Worm (Caenorhabditis elegans) whole organism, late embryonic: Measurements from ENCODE around the gene cyp-34A10.

Source experiments
- C38D4.7 ChIP-seq: fragments of 200-800 bp; sonication (Bioruptor generic); optimal IDR thresholded peaks from 2 replicates; lab custom pipeline; 2018; ENCODE audit warnings: mild to moderate bottlenecking, missing genetic modification characterization, moderate library complexity, missing compliant biosample characterization
- K02D7.2 ChIP-seq: sonication (generic microtip); optimal IDR thresholded peaks from 2 replicates; lab custom pipeline; 2017; ENCODE audit warnings: mild to moderate bottlenecking, missing genetic modification characterization, missing compliant biosample characterization
- K09A11.1 ChIP-seq: sonication (generic microtip); optimal IDR thresholded peaks from 2 replicates; lab custom pipeline; 2017; ENCODE audit warnings: antibody characterized with exemption, mild to moderate bottlenecking, missing genetic modification characterization, missing compliant biosample characterization; ENCODE audit not compliant: insufficient read depth
- T23F11.4 ChIP-seq: fragments of 200-800 bp; sonication (Bioruptor generic); optimal IDR thresholded peaks from 2 replicates; lab custom pipeline; 2018; ENCODE audit warnings: mild to moderate bottlenecking, missing genetic modification characterization, missing compliant biosample characterization
- ahr-1 ChIP-seq: sonication (generic microtip); optimal IDR thresholded peaks from 2 replicates; lab custom pipeline; 2016; ENCODE audit warnings: missing genetic modification characterization, missing compliant biosample characterization
- ceh-14 ChIP-seq: sonication (generic microtip); optimal IDR thresholded peaks from 2 replicates; lab custom pipeline; 2016; ENCODE audit warnings: missing genotype, missing genetic modification characterization, missing compliant biosample characterization
- ceh-2 ChIP-seq: sonication (generic microtip); optimal IDR thresholded peaks from 2 replicates; lab custom pipeline; 2016; ENCODE audit warnings: missing genotype, missing genetic modification characterization, missing compliant biosample characterization
- ceh-22 ChIP-seq: sonication (generic microtip); optimal IDR thresholded peaks from 2 replicates; lab custom pipeline; 2017; ENCODE audit warnings: missing biosample characterization, missing genetic modification characterization
- ceh-34 ChIP-seq: sonication (generic microtip); optimal IDR thresholded peaks from 2 replicates; lab custom pipeline; 2016; ENCODE audit warnings: mild to moderate bottlenecking, missing genetic modification characterization, missing compliant biosample characterization
- ceh-45 ChIP-seq: fragments of 200-800 bp; sonication (Bioruptor generic); IDR thresholded peaks from 2 replicates; pipeline ENCODE4 v1.3.6; 2022; ENCODE audit warnings: missing genetic modification reagents, missing genetic modification characterization, missing compliant biosample characterization
- ceh-48 ChIP-seq: sonication (generic microtip); optimal IDR thresholded peaks from 2 replicates; lab custom pipeline; 2016; ENCODE audit warnings: missing genetic modification characterization, inconsistent platforms, missing compliant biosample characterization
- ceh-6 ChIP-seq: fragments of 200-800 bp; sonication (Bioruptor generic); optimal IDR thresholded peaks from 2 replicates; lab custom pipeline; 2018; ENCODE audit warnings: mild to moderate bottlenecking, missing genetic modification characterization, missing compliant biosample characterization
- ceh-9 ChIP-seq: sonication (generic microtip); optimal IDR thresholded peaks from 2 replicates; lab custom pipeline; 2016; ENCODE audit warnings: mild to moderate bottlenecking, missing genetic modification characterization, inconsistent platforms, missing compliant biosample characterization
- che-1 ChIP-seq: sonication (generic microtip); optimal IDR thresholded peaks from 2 replicates; lab custom pipeline; 2016; ENCODE audit warnings: mild to moderate bottlenecking, missing genetic modification characterization, missing compliant biosample characterization
- dmd-4 ChIP-seq: sonication (generic microtip); optimal IDR thresholded peaks from 2 replicates; lab custom pipeline; 2016; ENCODE audit warnings: borderline replicate concordance, missing genetic modification characterization, missing compliant biosample characterization
- dve-1 ChIP-seq: sonication (generic microtip); optimal IDR thresholded peaks from 2 replicates; lab custom pipeline; 2017; ENCODE audit warnings: antibody characterized with exemption, mild to moderate bottlenecking, missing genetic modification characterization, missing compliant biosample characterization
- elt-2 ChIP-seq: sonication (generic microtip); optimal IDR thresholded peaks from 2 replicates; lab custom pipeline; 2016; ENCODE audit warnings: missing genetic modification reagents, missing genetic modification characterization, missing compliant biosample characterization
- ets-4 ChIP-seq: sonication (generic microtip); optimal IDR thresholded peaks from 2 replicates; lab custom pipeline; 2016; ENCODE audit warnings: missing genetic modification characterization, missing compliant biosample characterization
- fkh-10 ChIP-seq: fragments of 150-350 bp; optimal IDR thresholded peaks from 2 replicates; lab custom pipeline; 2014; ENCODE audit warnings: missing biosample characterization, missing genetic modification reagents, missing genetic modification characterization
- fkh-6 ChIP-seq: sonication (generic microtip); optimal IDR thresholded peaks from 2 replicates; lab custom pipeline; 2016; ENCODE audit warnings: missing genetic modification characterization, missing compliant biosample characterization
- gmeb-2 ChIP-seq: sonication (generic microtip); optimal IDR thresholded peaks from 2 replicates; lab custom pipeline; 2016; ENCODE audit warnings: missing genetic modification characterization, inconsistent platforms, missing compliant biosample characterization
- hlh-8 ChIP-seq: sonication (generic microtip); optimal IDR thresholded peaks from 2 replicates; lab custom pipeline; 2016; ENCODE audit warnings: missing genotype, missing genetic modification characterization, missing compliant biosample characterization
- madf-2 ChIP-seq: sonication (generic microtip); optimal IDR thresholded peaks from 2 replicates; lab custom pipeline; 2017; ENCODE audit warnings: missing genetic modification characterization, missing compliant biosample characterization
- npax-4 ChIP-seq: sonication (generic microtip); optimal IDR thresholded peaks from 2 replicates; lab custom pipeline; 2016; ENCODE audit warnings: missing genetic modification characterization, missing compliant biosample characterization
- odd-2 ChIP-seq: sonication (generic microtip); optimal IDR thresholded peaks from 2 replicates; lab custom pipeline; 2017; ENCODE audit warnings: antibody characterized with exemption, mild to moderate bottlenecking, missing genetic modification characterization, missing compliant biosample characterization
- pax-1 ChIP-seq: fragments of 150-350 bp; optimal IDR thresholded peaks from 2 replicates; lab custom pipeline; 2014; ENCODE audit warnings: missing biosample characterization, missing genetic modification characterization
- pqm-1 ChIP-seq: sonication (generic microtip); optimal IDR thresholded peaks from 2 replicates; lab custom pipeline; 2016; ENCODE audit warnings: missing genetic modification characterization, missing compliant biosample characterization
- pros-1 ChIP-seq: fragments of 150-350 bp; optimal IDR thresholded peaks from 2 replicates; lab custom pipeline; 2014; ENCODE audit warnings: missing biosample characterization, missing genetic modification reagents, missing genetic modification characterization
- sdc-2 ChIP-seq: sonication (generic microtip); optimal IDR thresholded peaks from 2 replicates; lab custom pipeline; 2016; ENCODE audit warnings: missing genotype, missing genetic modification characterization, missing compliant biosample characterization
- sox-2 ChIP-seq: fragments of 200-800 bp; sonication (Bioruptor generic); IDR thresholded peaks from 2 replicates; pipeline ENCODE4 v1.3.6; 2022; ENCODE audit warnings: missing genetic modification reagents, missing genetic modification characterization, missing compliant biosample characterization
- syd-9 ChIP-seq: sonication (generic microtip); optimal IDR thresholded peaks from 2 replicates; lab custom pipeline; 2016; ENCODE audit warnings: mild to moderate bottlenecking, missing genetic modification characterization, moderate library complexity, missing compliant biosample characterization
- tbx-7 ChIP-seq: sonication (generic microtip); optimal IDR thresholded peaks from 2 replicates; lab custom pipeline; 2016; ENCODE audit warnings: missing genotype, missing genetic modification characterization, missing compliant biosample characterization
- unc-42 ChIP-seq: sonication (generic microtip); optimal IDR thresholded peaks from 2 replicates; lab custom pipeline; 2016; ENCODE audit warnings: missing genotype, missing genetic modification characterization, missing compliant biosample characterization
- unc-55 ChIP-seq: sonication (generic microtip); optimal IDR thresholded peaks from 2 replicates; lab custom pipeline; 2017; ENCODE audit warnings: missing biosample characterization, missing genetic modification reagents, missing genetic modification characterization
- unc-86 ChIP-seq: sonication (generic microtip); optimal IDR thresholded peaks from 2 replicates; lab custom pipeline; 2016; ENCODE audit warnings: missing genetic modification characterization, missing compliant biosample characterization
- zip-5 ChIP-seq: sonication (generic microtip); optimal IDR thresholded peaks from 2 replicates; lab custom pipeline; 2016; ENCODE audit warnings: missing genetic modification characterization, missing compliant biosample characterization

cyp-34A10 gene

DNA sequence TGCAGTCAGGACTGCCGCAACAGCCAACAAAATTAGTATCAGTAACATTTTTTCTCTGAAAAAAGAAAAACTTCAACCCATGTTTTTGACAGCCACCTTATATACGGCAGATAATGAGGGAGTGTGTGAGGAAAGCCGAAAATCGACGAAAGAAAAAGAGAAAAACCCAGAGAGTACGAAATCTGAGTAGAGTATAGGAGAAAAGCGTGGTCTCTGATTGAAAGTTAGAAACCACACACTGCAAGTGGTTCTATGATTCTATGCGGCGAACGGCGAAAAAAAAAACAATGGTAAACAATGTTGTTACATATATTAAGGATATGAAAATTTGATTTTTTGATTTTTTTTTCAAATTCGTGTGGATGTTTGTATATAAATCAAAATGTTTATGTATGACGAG lies 5.0 kb downstream of the cyp-34A10 start, which contains the start of gene cyp-34A8:
TSS of gene cyp-34A8 (minus strand) at position 62 of the 400 bp plus-strand sequence.
- TF ChIP-seq fkh-6 (tag; lab: Kevin White, UChicago), result no peak
- no peak for TF ChIP-seq ahr-1 (tag; lab: Kevin White, UChicago)
- TF ChIP-seq unc-55 (GFP tag; lab: Kevin White, UChicago), result no peak
- no peak for TF ChIP-seq sox-2
- no peak for TF ChIP-seq ceh-9 (tag; lab: Kevin White, UChicago)
- TF ChIP-seq dmd-4 (tag; lab: Kevin White, UChicago), result no peak

DNA sequence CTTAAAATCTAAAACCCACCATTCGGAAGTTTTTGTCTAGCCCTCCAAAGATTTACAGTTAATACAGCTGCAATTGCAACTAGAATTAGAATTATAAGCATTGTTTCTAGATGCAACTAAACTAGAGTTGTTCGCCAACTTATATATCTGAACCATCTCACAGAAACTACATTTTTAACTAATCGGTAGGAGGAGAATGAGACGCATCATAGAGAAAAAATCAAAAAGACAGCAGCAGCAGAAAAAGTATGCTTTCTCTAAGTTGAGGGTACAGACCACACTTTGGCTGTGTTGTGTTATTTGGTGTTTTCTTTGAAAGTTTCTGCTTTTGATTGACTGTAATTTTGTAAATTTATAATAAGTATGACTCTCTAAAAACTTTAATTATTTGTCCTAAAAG lies 9.1 kb downstream of the cyp-34A10 start, which contains the start of gene cyp-34A7:
TSS of gene cyp-34A7 (minus strand) at position 101 of the 400 bp plus-strand sequence.
- TF ChIP-seq ceh-22 (tag; lab: Kevin White, UChicago) (no peak), odd-2 (tag; lab: Kevin White, UChicago) (no peak), hlh-8 (tag; lab: Kevin White, UChicago) (no peak), fkh-10 (no peak), ceh-48 (tag; lab: Kevin White, UChicago) (no peak), ceh-45 (GFP tag; lab: Robert Waterston, UW) (no peak), ceh-34 (tag; lab: Kevin White, UChicago) (no peak), pqm-1 (no peak), tbx-7 (tag; lab: Kevin White, UChicago) (no peak), pax-1 (tag; lab: Kevin White, UChicago) (no peak)

DNA sequence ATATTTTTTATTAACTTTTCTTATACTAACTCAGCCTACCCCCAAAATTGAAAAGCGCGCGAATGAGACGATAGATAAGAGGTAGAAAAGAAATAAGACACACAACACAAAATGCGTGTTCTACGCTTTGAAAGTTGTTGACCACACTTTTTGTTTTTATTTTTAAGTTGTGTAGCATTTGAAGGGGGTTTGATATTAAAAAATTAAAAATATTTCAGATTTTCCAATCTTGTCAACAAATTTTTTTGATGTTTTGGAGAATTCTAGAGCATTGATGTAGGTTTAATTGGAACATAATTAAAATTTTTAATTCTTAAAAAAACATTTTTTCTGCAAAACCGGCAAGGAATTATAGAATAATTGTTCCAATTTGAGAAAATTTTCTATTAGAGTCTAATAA lies 11.6 kb downstream of the cyp-34A10 start, which contains the start of gene cyp-34A6:
TSS of gene cyp-34A6 (minus strand) at position 101 of the 400 bp plus-strand sequence.
- TF ChIP-seq unc-42 (tag; lab: Kevin White, UChicago) (no peak), T23F11.4 (GFP tag; lab: Kevin White, UChicago) (no peak), pqm-1 (no peak), ceh-2 (no peak), syd-9 (tag; lab: Kevin White, UChicago) (no peak), ceh-45 (GFP tag; lab: Robert Waterston, UW) (no peak), sdc-2 (no peak)
- TF ChIP-seq, all 69 proteins: peak for 0

DNA sequence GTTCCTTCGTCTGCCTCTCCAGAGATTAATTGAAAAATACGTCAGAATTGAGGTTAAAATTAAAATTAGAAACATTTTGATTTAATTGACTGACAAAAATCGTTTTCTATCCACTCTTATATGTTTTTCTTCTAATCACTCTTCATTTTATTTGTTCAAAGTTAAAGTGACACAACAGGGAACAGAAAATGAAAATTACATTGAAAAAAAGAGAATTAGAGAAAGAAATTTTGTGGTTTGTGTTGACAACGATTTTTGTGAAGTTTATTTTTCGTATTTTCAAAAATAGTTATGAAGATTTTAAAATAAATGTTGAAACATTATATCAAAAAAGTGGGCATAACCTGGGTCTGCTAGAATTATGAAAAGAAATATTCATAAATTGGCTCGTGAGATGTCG lies 15.2 kb downstream of the cyp-34A10 start, which contains the start of gene cyp-34A5:
TSS of gene cyp-34A5 (minus strand) at position 101 of the 400 bp plus-strand sequence.
- no peak for TF ChIP-seq C38D4.7 (GFP tag; lab: Kevin White, UChicago)
- no peak for TF ChIP-seq syd-9 (tag; lab: Kevin White, UChicago)
- TF ChIP-seq elt-2 (tag; lab: Kevin White, UChicago), result no peak
- no peak for TF ChIP-seq K09A11.1

DNA sequence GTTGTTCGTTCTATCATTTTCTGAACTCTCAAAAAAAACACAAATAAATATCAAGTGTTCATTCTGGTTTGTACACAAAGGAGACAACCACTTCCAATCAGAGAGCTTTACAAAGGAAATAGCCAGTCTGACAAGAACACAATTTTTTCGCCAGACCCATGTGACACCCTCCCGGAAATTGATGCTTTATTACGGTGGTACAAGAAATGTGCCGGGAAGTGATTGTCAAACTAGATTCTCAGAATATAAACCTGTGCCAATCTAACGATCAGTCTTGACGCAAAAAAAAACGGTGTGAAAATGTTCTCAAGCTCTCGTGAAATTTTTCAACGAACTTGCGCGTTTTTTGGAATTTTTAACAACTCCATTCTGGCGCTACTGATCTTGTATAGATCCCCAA lies 19.1 kb downstream of the cyp-34A10 start, which contains the start of gene str-247:
TSS of gene str-247 (plus strand) at position 301 of the 400 bp plus-strand sequence.
- TF ChIP-seq pros-1 (tag; lab: Kevin White, UChicago) (no peak), unc-86 (tag; lab: Kevin White, UChicago) (no peak), unc-42 (tag; lab: Kevin White, UChicago) (no peak)
- TF ChIP-seq, all 69 proteins: peak for 0

DNA sequence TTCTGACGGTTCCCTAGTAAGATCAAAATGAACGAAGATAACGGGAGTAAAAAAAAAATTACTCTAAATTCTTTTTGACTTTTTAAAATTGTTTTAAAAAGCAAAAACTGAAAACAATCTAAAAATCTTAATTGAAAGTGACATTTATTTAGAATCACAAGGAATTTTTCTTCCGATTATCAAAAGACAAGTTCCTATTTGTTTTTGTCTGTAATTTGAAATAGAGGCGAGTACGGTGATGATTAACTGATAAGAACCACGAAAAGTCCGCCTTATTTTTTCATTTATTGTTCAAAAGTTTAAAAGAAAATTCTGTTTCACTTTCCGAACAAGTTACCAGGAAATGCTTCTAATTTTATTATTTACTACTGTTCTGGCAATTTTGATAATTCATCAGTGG lies 23.1 kb downstream of the cyp-34A10 start, which contains the start of gene dach-1:
TSS of gene dach-1 (plus strand) at position 301 of the 400 bp plus-strand sequence.
- TF ChIP-seq ets-4 (tag; lab: Kevin White, UChicago), result no peak
- TF ChIP-seq elt-2 (tag; lab: Kevin White, UChicago), result no peak
- no peak for TF ChIP-seq C38D4.7 (GFP tag; lab: Kevin White, UChicago)
- TF ChIP-seq npax-4 (tag; lab: Kevin White, UChicago), result no peak
- no peak for TF ChIP-seq T23F11.4 (GFP tag; lab: Kevin White, UChicago)
- no peak for TF ChIP-seq dve-1 (tag; lab: Kevin White, UChicago)
- no peak for TF ChIP-seq zip-5 (tag; lab: Kevin White, UChicago)
- TF ChIP-seq K02D7.2 (tag; lab: Kevin White, UChicago), result no peak
- TF ChIP-seq madf-2 (tag; lab: Kevin White, UChicago), result no peak
- no peak for TF ChIP-seq che-1 (tag; lab: Kevin White, UChicago)
- TF ChIP-seq unc-42 (tag; lab: Kevin White, UChicago), result no peak
- TF ChIP-seq ceh-9 (tag; lab: Kevin White, UChicago), result no peak
- TF ChIP-seq K09A11.1, result no peak
- no peak for TF ChIP-seq ceh-14 (tag; lab: Kevin White, UChicago)
- no peak for TF ChIP-seq ceh-6 (GFP tag; lab: Kevin White, UChicago)
- TF ChIP-seq gmeb-2, result no peak
- TF ChIP-seq dmd-4 (tag; lab: Kevin White, UChicago), result no peak
- no peak for TF ChIP-seq unc-55 (GFP tag; lab: Kevin White, UChicago)
- no peak for TF ChIP-seq hlh-8 (tag; lab: Kevin White, UChicago)
- TF ChIP-seq, all 69 proteins: peak for 0
